Fruit fly (Drosophila melanogaster): ENCODE data around the gene AIF.
A peak's percentile ranks its signal among the peaks of the same experiment; 100 is the strongest.

AIF gene

dm6 chr2L:2168184-2168893 lies 16.8 kb downstream of the AIF start (continued):
- TF ChIP-seq Dll (GFP tag; IDR thresholded peaks at IDR 0.05; ENCODE audit: partially characterized antibody) = no peak
- no peak for TF ChIP-seq Hr78 (GFP tag; optimal IDR thresholded peaks at IDR 0.05)
- peak; percentile 46 for TF ChIP-seq CG15269 (tag; optimal IDR thresholded peaks at IDR 0.05)
- no peak for TF ChIP-seq Hr51 (GFP tag; optimal IDR thresholded peaks at IDR 0.05)
- TF ChIP-seq CG33557 (GFP tag; optimal IDR thresholded peaks at IDR 0.05) = peak; percentile 16
- TF ChIP-seq Hand (GFP tag; optimal IDR thresholded peaks at IDR 0.05) = no peak
- no peak for TF ChIP-seq her (GFP tag; optimal IDR thresholded peaks at IDR 0.05)
- TF ChIP-seq z (GFP tag; IDR thresholded peaks at IDR 0.05) = no peak
- peak; percentile 32; the same call in 1 of the 2 replicates for TF ChIP-seq Xrp1 (GFP tag; IDR thresholded peaks at IDR 0.05)
- TF ChIP-seq CG7928 (GFP tag; optimal IDR thresholded peaks at IDR 0.05) = no peak
- TF ChIP-seq TFAM (GFP tag; optimal IDR thresholded peaks at IDR 0.05) = no peak
- TF ChIP-seq Mad (GFP tag; optimal IDR thresholded peaks at IDR 0.05) = no peak
- no peak for TF ChIP-seq E2f2 (GFP tag; IDR thresholded peaks at IDR 0.05)
- TF ChIP-seq Side (GFP tag; optimal IDR thresholded peaks at IDR 0.05) = no peak
- no peak for TF ChIP-seq Ada2b (GFP tag; IDR thresholded peaks at IDR 0.05)
- no peak for TF ChIP-seq ssp (GFP tag; IDR thresholded peaks at IDR 0.05)
- no peak for TF ChIP-seq CG8765 (GFP tag; IDR thresholded peaks at IDR 0.05)
- no peak for TF ChIP-seq Awh (GFP tag; IDR thresholded peaks at IDR 0.05)
- no peak for TF ChIP-seq pzg (GFP tag; optimal IDR thresholded peaks at IDR 0.05)
- TF ChIP-seq CG8478 (optimal IDR thresholded peaks at IDR 0.05) = no peak
- TF ChIP-seq Elba2 (GFP tag; optimal IDR thresholded peaks at IDR 0.05) = no peak
- no peak for TF ChIP-seq tna (GFP tag; IDR thresholded peaks at IDR 0.05; ENCODE audit: partially characterized antibody)
- TF ChIP-seq Dfd (GFP tag; optimal IDR thresholded peaks at IDR 0.05) = no peak
- TF ChIP-seq CG31388 (GFP tag; optimal IDR thresholded peaks at IDR 0.05) = no peak
- no peak for TF ChIP-seq Dip2 (GFP tag; IDR thresholded peaks at IDR 0.05)
- no peak for TF ChIP-seq rib (GFP tag; IDR thresholded peaks at IDR 0.05)
- TF ChIP-seq yki (optimal IDR thresholded peaks at IDR 0.05) = no peak
- TF ChIP-seq lola (GFP tag; optimal IDR thresholded peaks at IDR 0.05) = no peak
- TF ChIP-seq CG2129 (GFP tag; IDR thresholded peaks at IDR 0.05; ENCODE audit: partially characterized antibody) = no peak
- TF ChIP-seq dpn (GFP tag; optimal IDR thresholded peaks at IDR 0.05) = no peak
- no peak for TF ChIP-seq danr (GFP tag; IDR thresholded peaks at IDR 0.05)
- no peak for TF ChIP-seq en (GFP tag; optimal IDR thresholded peaks at IDR 0.05)
- TF ChIP-seq CG11456 (GFP tag; IDR thresholded peaks at IDR 0.05) = no peak
- TF ChIP-seq odd (GFP tag; optimal IDR thresholded peaks at IDR 0.05) = peak; percentile 67
- TF ChIP-seq luna (GFP tag; optimal IDR thresholded peaks at IDR 0.05) = no peak
- peak; percentile 16 for TF ChIP-seq CG7745 (tag; optimal IDR thresholded peaks at IDR 0.05)
- no peak for TF ChIP-seq jing (GFP tag; optimal IDR thresholded peaks at IDR 0.05)
- TF ChIP-seq mld (GFP tag; IDR thresholded peaks at IDR 0.05; ENCODE audit: partially characterized antibody) = no peak
- no peak for TF ChIP-seq seq (GFP tag; IDR thresholded peaks at IDR 0.05)
- TF ChIP-seq Jarid2 (GFP tag; optimal IDR thresholded peaks at IDR 0.05) = peak; percentile 4
- TF ChIP-seq CHES-1-like (GFP tag; optimal IDR thresholded peaks at IDR 0.05) = no peak
- peak; percentile 18; the same call in 1 of the 2 replicates for TF ChIP-seq HLH3B (GFP tag; IDR thresholded peaks at IDR 0.05)
- TF ChIP-seq al (GFP tag; IDR thresholded peaks at IDR 0.05) = no peak
- TF ChIP-seq sima (GFP tag; optimal IDR thresholded peaks at IDR 0.05) = no peak
- TF ChIP-seq vfl (GFP tag; optimal IDR thresholded peaks at IDR 0.05) = no peak
- peak; percentile 80 for TF ChIP-seq lab (GFP tag; optimal IDR thresholded peaks at IDR 0.05)
- TF ChIP-seq CG32767 (GFP tag; IDR thresholded peaks at IDR 0.05) = no peak
- TF ChIP-seq CG13624 (GFP tag; optimal IDR thresholded peaks at IDR 0.05) = no peak
- no peak for TF ChIP-seq CG8388 (GFP tag; optimal IDR thresholded peaks at IDR 0.05)
- peak; percentile 82 for TF ChIP-seq GATAe (GFP tag; conservative IDR thresholded peaks at IDR 0.05)
- peak; percentile 20 for TF ChIP-seq Sox100B (GFP tag; optimal IDR thresholded peaks at IDR 0.05)
